Worm (Caenorhabditis elegans): ENCODE measurements around the gene F14H12.6.

DNA sequence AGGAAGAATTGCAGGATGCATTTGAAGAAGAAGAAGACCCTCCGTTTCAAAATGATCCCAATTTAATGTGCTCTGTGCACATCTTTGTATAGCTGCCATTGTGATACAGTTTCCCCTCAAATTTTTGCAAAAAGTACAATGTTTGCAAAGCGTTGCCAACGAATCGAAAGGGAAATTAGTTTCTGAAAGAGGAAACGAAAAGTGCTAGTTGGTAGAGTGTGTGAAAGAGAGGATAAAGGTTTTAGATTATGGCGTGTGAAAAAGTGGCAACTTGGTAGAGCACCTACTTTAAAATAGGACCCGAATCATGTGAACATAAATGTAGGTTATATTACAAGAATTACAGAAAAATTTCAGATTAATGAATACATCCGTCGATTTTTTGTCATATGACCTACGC lies 45.7 kb downstream of the F14H12.6 start, which contains the start of gene C52B9.8:
- TF ChIP-seq unc-39 (tag; optimal IDR thresholded peaks at IDR 0.05) (no peak), elt-3 (tag; optimal IDR thresholded peaks at IDR 0.05) (no peak), nhr-28 (tag; optimal IDR thresholded peaks at IDR 0.05) (no peak), lin-13 (tag; optimal IDR thresholded peaks at IDR 0.05) (no peak), unc-62 (GFP tag; optimal IDR thresholded peaks at IDR 0.05) (no peak), snpc-4 (tag; optimal IDR thresholded peaks at IDR 0.05) (no peak), lsy-2 (tag; optimal IDR thresholded peaks at IDR 0.05) (no peak), ztf-11 (tag; optimal IDR thresholded peaks at IDR 0.05) (no peak), tbx-8 (GFP tag; optimal IDR thresholded peaks at IDR 0.05) (no peak), nhr-237 (tag; optimal IDR thresholded peaks at IDR 0.05) (no peak), ham-2 (GFP tag; optimal IDR thresholded peaks at IDR 0.05) (no peak), mep-1 (tag; optimal IDR thresholded peaks at IDR 0.05) (no peak)
